Fruit fly (Drosophila melanogaster) whole organism, prepupa: ENCODE measurements around the gene CG44000.

Source experiments
- CG6276 ChIP-seq: fragments of 200-800 bp; sonication (Bioruptor generic); optimal IDR thresholded peaks from 2 replicates; lab custom pipeline; 2017; ENCODE audit warnings: missing biosample characterization, mild to moderate bottlenecking, missing genetic modification characterization
- CG8632 ChIP-seq: fragments of 200-800 bp; sonication (Bioruptor generic); optimal IDR thresholded peaks from 3 replicates; lab custom pipeline; 2016; ENCODE audit warnings: missing biosample characterization, missing genetic modification characterization
- Gug ChIP-seq: fragments of 200-800 bp; sonication (Bioruptor generic); IDR thresholded peaks from 2 replicates; pipeline ENCODE4 v1.3.6; 2022; ENCODE audit warnings: missing biosample characterization, missing genetic modification characterization
- Smox ChIP-seq: fragments of 200-800 bp; sonication (Bioruptor generic); optimal IDR thresholded peaks from 3 replicates; lab custom pipeline; 2016; ENCODE audit warnings: missing biosample characterization, missing genetic modification characterization
- Sox102F ChIP-seq: fragments of 200-800 bp; sonication (Bioruptor generic); optimal IDR thresholded peaks from 2 replicates; lab custom pipeline; 2016; ENCODE audit warnings: missing biosample characterization, mild to moderate bottlenecking, missing genetic modification characterization
- acj6 ChIP-seq: fragments of 200-800 bp; sonication (Bioruptor generic); optimal IDR thresholded peaks from 3 replicates; lab custom pipeline; 2016; ENCODE audit warnings: missing biosample characterization, missing genetic modification characterization

dm6 chr2L:5080225-5080867 lies 37.3 kb downstream of the CG44000 start:
- peak; percentile 95 for TF ChIP-seq CG6276
- no peak for TF ChIP-seq Smox (GFP tag; lab: Kevin White, UChicago)
- peak; percentile 64 for TF ChIP-seq CG8632
- TF ChIP-seq Sox102F (GFP tag; lab: Kevin White, UChicago): no peak
- TF ChIP-seq Gug (GFP tag; lab: Robert Waterston, UW): peak; percentile 85
- peak; percentile 80 for TF ChIP-seq acj6 (GFP tag; lab: Kevin White, UChicago)
